Worm (Caenorhabditis elegans) whole organism, L1 larva: ENCODE measurements around the gene srlf-27.

Source experiments
- C04F5.9 ChIP-seq: sonication (generic microtip); optimal IDR thresholded peaks from 2 replicates; lab custom pipeline; 2016; ENCODE audit warnings: missing genetic modification characterization, missing compliant biosample characterization
- C34B4.2 ChIP-seq: sonication (generic microtip); optimal IDR thresholded peaks from 2 replicates; lab custom pipeline; 2017; ENCODE audit warnings: mild to moderate bottlenecking, missing genetic modification characterization, missing compliant biosample characterization
- Y116A8C.19 ChIP-seq: sonication (generic microtip); optimal IDR thresholded peaks from 2 replicates; lab custom pipeline; 2016; ENCODE audit warnings: missing compliant biosample characterization, missing genetic modification characterization, borderline replicate concordance
- aha-1 ChIP-seq: fragments of 150-350 bp; optimal IDR thresholded peaks from 2 replicates; lab custom pipeline; 2014; ENCODE audit warnings: missing biosample characterization, missing genetic modification characterization
- alr-1 ChIP-seq: fragments of 200-800 bp; sonication (Bioruptor generic); optimal IDR thresholded peaks from 2 replicates; lab custom pipeline; 2018; ENCODE audit warnings: borderline replicate concordance, mild to moderate bottlenecking, missing genetic modification characterization, missing compliant biosample characterization
- blmp-1 ChIP-seq: fragments of 150-350 bp; optimal IDR thresholded peaks from 2 replicates; lab custom pipeline; 2014; ENCODE audit warnings: missing biosample characterization, missing genetic modification characterization
- ceh-63 ChIP-seq: fragments of 200-800 bp; sonication (Bioruptor generic); optimal IDR thresholded peaks from 2 replicates; lab custom pipeline; 2018; ENCODE audit warnings: mild to moderate bottlenecking, missing genetic modification characterization, missing compliant biosample characterization
- ceh-8 ChIP-seq: fragments of 200-800 bp; sonication (Bioruptor generic); optimal IDR thresholded peaks from 2 replicates; lab custom pipeline; 2018; ENCODE audit warnings: mild to moderate bottlenecking, missing genetic modification characterization, moderate library complexity, missing compliant biosample characterization
- ceh-88 ChIP-seq: fragments of 200-800 bp; sonication (Bioruptor generic); IDR thresholded peaks from 2 replicates; pipeline ENCODE4 v1.3.6; 2022; ENCODE audit warnings: missing genetic modification characterization, missing compliant biosample characterization
- ces-1 ChIP-seq: fragments of 150-350 bp; optimal IDR thresholded peaks from 2 replicates; lab custom pipeline; 2014; ENCODE audit warnings: missing biosample characterization, missing genetic modification reagents, missing genetic modification characterization
- dpl-1 ChIP-seq, 3 experiments: fragments of 150-350 bp in 2 of 3; sonication (generic microtip) in 1 of 3; optimal IDR thresholded peaks; 2 replicates each; lab custom pipeline; 2014 to 2017; ENCODE audit warnings: missing biosample characterization in 3 of 3, missing genetic modification characterization in 3 of 3, missing genetic modification reagents in 3 of 3
- dsc-1 ChIP-seq: sonication (generic microtip); optimal IDR thresholded peaks from 2 replicates; lab custom pipeline; 2016; ENCODE audit warnings: mild to moderate bottlenecking, missing genetic modification characterization, missing compliant biosample characterization
- efl-3 ChIP-seq: fragments of 200-800 bp; sonication (Bioruptor generic); optimal IDR thresholded peaks from 2 replicates; lab custom pipeline; 2018; ENCODE audit warnings: mild to moderate bottlenecking, missing genetic modification characterization, missing compliant biosample characterization
- egl-13 ChIP-seq: sonication (generic microtip); optimal IDR thresholded peaks from 2 replicates; lab custom pipeline; 2016; ENCODE audit warnings: missing genotype, missing genetic modification reagents, missing genetic modification characterization, missing compliant biosample characterization
- ets-5 ChIP-seq: fragments of 200-800 bp; sonication (Bioruptor generic); IDR thresholded peaks from 2 replicates; pipeline ENCODE4 v1.3.6; 2022; ENCODE audit warnings: missing genetic modification characterization, missing compliant biosample characterization
- fkh-10 ChIP-seq: sonication (generic microtip); optimal IDR thresholded peaks from 2 replicates; lab custom pipeline; 2017; ENCODE audit warnings: missing biosample characterization, missing genetic modification reagents, missing genetic modification characterization
- fkh-8 ChIP-seq: sonication (generic microtip); optimal IDR thresholded peaks from 2 replicates; lab custom pipeline; 2016; ENCODE audit warnings: mild to moderate bottlenecking, missing genetic modification characterization, missing compliant biosample characterization
- hlh-4 ChIP-seq: sonication (generic microtip); optimal IDR thresholded peaks from 2 replicates; lab custom pipeline; 2016; ENCODE audit warnings: mild to moderate bottlenecking, missing genetic modification characterization, missing compliant biosample characterization
- hpl-2 ChIP-seq: fragments of 150-350 bp; optimal IDR thresholded peaks from 2 replicates; lab custom pipeline; 2014; ENCODE audit warnings: missing biosample characterization, missing genetic modification reagents, missing genetic modification characterization
- jun-1 ChIP-seq: fragments of 150-350 bp; optimal IDR thresholded peaks from 2 replicates; lab custom pipeline; 2014; ENCODE audit warnings: missing biosample characterization, missing genetic modification reagents, missing genetic modification characterization
- lin-14 ChIP-seq: fragments of 200-800 bp; sonication (Bioruptor generic); optimal IDR thresholded peaks from 2 replicates; lab custom pipeline; 2018; ENCODE audit warnings: mild to moderate bottlenecking, missing genetic modification characterization, moderate library complexity, missing compliant biosample characterization
- lin-15B ChIP-seq: fragments of 150-350 bp; sonication (generic microtip); optimal IDR thresholded peaks from 3 replicates; lab custom pipeline; 2014; ENCODE audit warnings: missing biosample characterization, missing genetic modification characterization
- lin-39 ChIP-seq: fragments of 150-350 bp; optimal IDR thresholded peaks from 2 replicates; lab custom pipeline; 2014; ENCODE audit warnings: missing biosample characterization, missing genetic modification reagents, missing genetic modification characterization
- lir-3 ChIP-seq: sonication (generic microtip); optimal IDR thresholded peaks from 2 replicates; lab custom pipeline; 2016; ENCODE audit warnings: mild to moderate bottlenecking, missing genetic modification characterization, moderate library complexity, missing compliant biosample characterization; ENCODE audit not compliant: poor library complexity
- mab-9 ChIP-seq: fragments of 200-800 bp; sonication (Bioruptor generic); IDR thresholded peaks from 2 replicates; pipeline ENCODE4 v1.3.6; 2022; ENCODE audit warnings: missing genetic modification reagents, missing genetic modification characterization, missing compliant biosample characterization
- mdl-1 ChIP-seq, 2 experiments: fragments of 150-350 bp; optimal IDR thresholded peaks; 2 replicates each; lab custom pipeline; 2014 to 2017; ENCODE audit warnings: missing biosample characterization in 2 of 2, missing genetic modification characterization in 2 of 2, inconsistent platforms in 1 of 2
- nhr-11 ChIP-seq: fragments of 150-350 bp; optimal IDR thresholded peaks from 2 replicates; lab custom pipeline; 2014; ENCODE audit warnings: missing biosample characterization, missing genetic modification characterization
- nhr-12 ChIP-seq: sonication (generic microtip); optimal IDR thresholded peaks from 2 replicates; lab custom pipeline; 2017; ENCODE audit warnings: missing biosample characterization, missing genetic modification characterization
- nhr-19 ChIP-seq: fragments of 200-800 bp; sonication (Bioruptor generic); conservative IDR thresholded peaks from 2 replicates; pipeline ENCODE4 v1.3.6; 2022; ENCODE audit warnings: missing genetic modification characterization, missing compliant biosample characterization
- nhr-20 ChIP-seq: sonication (generic microtip); optimal IDR thresholded peaks from 2 replicates; lab custom pipeline; 2016; ENCODE audit warnings: mild to moderate bottlenecking, missing genetic modification characterization, missing compliant biosample characterization
- nhr-237 ChIP-seq: fragments of 150-350 bp; optimal IDR thresholded peaks from 2 replicates; lab custom pipeline; 2014; ENCODE audit warnings: missing biosample characterization, missing genetic modification characterization
- nhr-28 ChIP-seq: fragments of 150-350 bp; optimal IDR thresholded peaks from 2 replicates; lab custom pipeline; 2014; ENCODE audit warnings: missing biosample characterization, missing genetic modification characterization
- nhr-47 ChIP-seq: sonication (generic microtip); optimal IDR thresholded peaks from 2 replicates; lab custom pipeline; 2016; ENCODE audit warnings: mild to moderate bottlenecking, missing genetic modification characterization, moderate library complexity, missing compliant biosample characterization
- nhr-71 ChIP-seq: sonication (generic microtip); optimal IDR thresholded peaks from 2 replicates; lab custom pipeline; 2016; ENCODE audit warnings: mild to moderate bottlenecking, missing genetic modification characterization, moderate library complexity, missing compliant biosample characterization
- nhr-76 ChIP-seq: sonication (generic microtip); optimal IDR thresholded peaks from 2 replicates; lab custom pipeline; 2017; ENCODE audit warnings: missing biosample characterization, missing genetic modification characterization
- nhr-77 ChIP-seq: fragments of 150-350 bp; optimal IDR thresholded peaks from 2 replicates; lab custom pipeline; 2014; ENCODE audit warnings: missing biosample characterization, missing genetic modification characterization
- snpc-4 ChIP-seq: fragments of 150-350 bp; optimal IDR thresholded peaks from 2 replicates; lab custom pipeline; 2014; ENCODE audit warnings: missing biosample characterization, missing genetic modification characterization
- sox-4 ChIP-seq: sonication (generic microtip); optimal IDR thresholded peaks from 2 replicates; lab custom pipeline; 2016; ENCODE audit warnings: missing genetic modification characterization, missing compliant biosample characterization
- sup-37 ChIP-seq: fragments of 200-800 bp; sonication (Bioruptor generic); optimal IDR thresholded peaks from 2 replicates; lab custom pipeline; 2018; ENCODE audit warnings: mild to moderate bottlenecking, missing genetic modification characterization, missing compliant biosample characterization
- swsn-7 ChIP-seq: sonication (generic microtip); optimal IDR thresholded peaks from 2 replicates; lab custom pipeline; 2016; ENCODE audit warnings: missing genetic modification characterization, missing compliant biosample characterization
- unc-62 ChIP-seq: fragments of 150-350 bp; optimal IDR thresholded peaks from 2 replicates; lab custom pipeline; 2014; ENCODE audit warnings: missing biosample characterization, missing genetic modification reagents, missing genetic modification characterization
- unc-86 ChIP-seq: sonication (generic microtip); optimal IDR thresholded peaks from 2 replicates; lab custom pipeline; 2016; ENCODE audit warnings: missing genetic modification characterization, missing compliant biosample characterization
- unc-98 ChIP-seq: fragments of 200-800 bp; sonication (Bioruptor generic); IDR thresholded peaks from 2 replicates; pipeline ENCODE4 v1.3.6; 2022; ENCODE audit warnings: missing genetic modification characterization, missing compliant biosample characterization
- xbp-1 ChIP-seq: sonication (generic microtip); optimal IDR thresholded peaks from 2 replicates; lab custom pipeline; 2016; ENCODE audit warnings: missing genetic modification characterization, missing compliant biosample characterization
- zip-4 ChIP-seq: fragments of 200-800 bp; sonication (Bioruptor generic); optimal IDR thresholded peaks from 2 replicates; lab custom pipeline; 2018; ENCODE audit warnings: mild to moderate bottlenecking, missing genetic modification characterization, moderate library complexity, missing compliant biosample characterization
- ztf-11 ChIP-seq, 2 experiments: sonication (generic microtip); optimal IDR thresholded peaks; 2 replicates each; lab custom pipeline; 2016 to 2017; ENCODE audit warnings: missing genetic modification characterization in 2 of 2, missing biosample characterization in 1 of 2, missing compliant biosample characterization in 1 of 2
- ztf-4 ChIP-seq: fragments of 150-350 bp; optimal IDR thresholded peaks from 2 replicates; lab custom pipeline; 2014; ENCODE audit warnings: missing biosample characterization, missing genetic modification characterization

Gene srlf-27

DNA sequence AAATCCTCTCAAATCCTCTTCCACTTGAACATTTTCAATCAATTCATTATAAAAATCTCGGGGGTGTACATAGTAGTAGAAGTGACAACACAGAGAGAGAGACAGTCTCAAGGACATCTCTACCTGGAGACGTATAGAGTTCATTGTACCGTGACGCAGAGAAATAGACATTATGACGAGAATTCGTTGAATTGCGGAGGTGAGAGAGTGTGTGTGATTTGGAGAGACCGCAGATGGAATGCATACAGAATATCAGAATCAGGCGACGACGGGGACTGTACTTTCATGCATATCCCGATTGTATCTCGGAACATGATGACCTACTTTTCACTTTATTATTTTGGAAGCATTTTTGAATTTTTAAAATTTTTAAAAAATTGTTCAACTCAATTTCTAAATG, 38.3 kb downstream of the srlf-27 start (continued):
- TF ChIP-seq zip-4 (GFP tag; lab: Kevin White, UChicago): no peak
- TF ChIP-seq ztf-11 (tag; optimal IDR thresholded peaks at IDR 0.05; lab: Kevin White, UChicago): no peak
- peak; percentile 88 for TF ChIP-seq blmp-1
- TF ChIP-seq nhr-77 (tag; lab: Kevin White, UChicago): no peak
- no peak for TF ChIP-seq sox-4 (tag; lab: Kevin White, UChicago)
- TF ChIP-seq nhr-47 (tag; lab: Kevin White, UChicago): peak; percentile 23
- no peak for TF ChIP-seq unc-86
- TF ChIP-seq ceh-63 (GFP tag; lab: Kevin White, UChicago): no peak
- no peak for TF ChIP-seq nhr-12 (tag; lab: Kevin White, UChicago)
- no peak for TF ChIP-seq C04F5.9 (tag; lab: Kevin White, UChicago)
- TF ChIP-seq C34B4.2: no peak
- no peak for TF ChIP-seq lin-14 (GFP tag; lab: Kevin White, UChicago)
- TF ChIP-seq nhr-28 (tag; lab: Kevin White, UChicago): no peak
- TF ChIP-seq alr-1 (tag; lab: Kevin White, UChicago): no peak
- no peak for TF ChIP-seq sup-37 (GFP tag; lab: Kevin White, UChicago)
- TF ChIP-seq nhr-237 (tag; lab: Kevin White, UChicago): no peak
- peak; percentile 55 for TF ChIP-seq nhr-20 (tag; lab: Kevin White, UChicago)
- no peak for TF ChIP-seq hpl-2
- TF ChIP-seq unc-62 (GFP tag; lab: Kevin White, UChicago): no peak
- TF ChIP-seq aha-1: no peak
- no peak for TF ChIP-seq mdl-1 (tag; optimal IDR thresholded peaks at IDR 0.05; lab: Kevin White, UChicago)
- no peak for TF ChIP-seq ceh-8
- no peak for TF ChIP-seq nhr-11
- no peak for TF ChIP-seq nhr-19 (GFP tag; lab: Robert Waterston, UW)
- TF ChIP-seq dsc-1 (tag; lab: Kevin White, UChicago): no peak
- no peak for TF ChIP-seq snpc-4 (tag; lab: Kevin White, UChicago)
- no peak for TF ChIP-seq lin-39 (tag; lab: Kevin White, UChicago)
- TF ChIP-seq jun-1 (tag; lab: Kevin White, UChicago): no peak
- no peak for TF ChIP-seq unc-98 (GFP tag; lab: Robert Waterston, UW)
- no peak for TF ChIP-seq ets-5
- TF ChIP-seq xbp-1: peak; percentile 14
- TF ChIP-seq ceh-88 (GFP tag; lab: Robert Waterston, UW): no peak
- no peak for TF ChIP-seq ztf-4 (tag; lab: Kevin White, UChicago)
- TF ChIP-seq mab-9: no peak
- no peak for TF ChIP-seq egl-13 (tag; lab: Kevin White, UChicago)
- no peak for TF ChIP-seq ces-1 (GFP tag; lab: Kevin White, UChicago)
- no peak for TF ChIP-seq fkh-10 (GFP tag; lab: Kevin White, UChicago)
- no peak for TF ChIP-seq hlh-4 (tag; lab: Kevin White, UChicago)
- TF ChIP-seq lir-3 (tag; lab: Kevin White, UChicago): no peak
- no peak for TF ChIP-seq efl-3 (GFP tag; lab: Kevin White, UChicago)
- TF ChIP-seq nhr-71: peak; percentile 49
- TF ChIP-seq fkh-8 (tag; lab: Kevin White, UChicago): no peak
- no peak for TF ChIP-seq nhr-76
- TF ChIP-seq swsn-7 (tag; lab: Kevin White, UChicago): no peak
- TF ChIP-seq dpl-1 (GFP tag; optimal IDR thresholded peaks at IDR 0.05; lab: Kevin White, UChicago): no peak
- no peak for TF ChIP-seq Y116A8C.19 (tag; lab: Kevin White, UChicago)
- TF ChIP-seq lin-15B: no peak
